Worm (Caenorhabditis elegans) whole organism, L2 larva: Measurements from ENCODE around the gene chil-17.
"Not testable (repeated sequence)": the region's sequence is repeated elsewhere in the genome, so short reads cannot be mapped to it uniquely, and the experiment has no call there.

ENCODE experiments used
- F13H6.1 ChIP-seq: sonication (generic microtip); optimal IDR thresholded peaks from 2 replicates; lab custom pipeline; 2016; ENCODE audit warnings: missing genetic modification characterization, missing compliant biosample characterization
- R02D3.7 ChIP-seq: fragments of 150-350 bp; optimal IDR thresholded peaks from 2 replicates; lab custom pipeline; 2014; ENCODE audit warnings: missing biosample characterization, missing genetic modification characterization
- Y55F3AM.14 ChIP-seq: fragments of 200-800 bp; sonication (Bioruptor generic); optimal IDR thresholded peaks from 2 replicates; lab custom pipeline; 2018; ENCODE audit warnings: mild to moderate bottlenecking, missing genetic modification characterization, missing compliant biosample characterization
- ZK546.5 ChIP-seq: sonication (generic microtip); optimal IDR thresholded peaks from 2 replicates; lab custom pipeline; 2017; ENCODE audit warnings: missing biosample characterization, missing genetic modification characterization
- alr-1 ChIP-seq: fragments of 150-350 bp; optimal IDR thresholded peaks from 2 replicates; lab custom pipeline; 2014; ENCODE audit warnings: missing biosample characterization, missing genetic modification characterization
- ama-1 ChIP-seq: fragments of 150-350 bp; optimal IDR thresholded peaks from 2 replicates; lab custom pipeline; 2018; ENCODE audit warnings: inconsistent platforms
- blmp-1 ChIP-seq: sonication (generic microtip); optimal IDR thresholded peaks from 2 replicates; lab custom pipeline; 2017; ENCODE audit warnings: missing genetic modification characterization, mild to moderate bottlenecking, missing compliant biosample characterization, antibody characterized with exemption, moderate library complexity; ENCODE audit not compliant: insufficient read depth
- ceh-82 ChIP-seq: fragments of 150-350 bp; optimal IDR thresholded peaks from 2 replicates; lab custom pipeline; 2014; ENCODE audit warnings: missing biosample characterization, missing genetic modification characterization
- crh-2 ChIP-seq: sonication (generic microtip); optimal IDR thresholded peaks from 2 replicates; lab custom pipeline; 2017; ENCODE audit warnings: missing biosample characterization, missing genetic modification characterization
- elt-1 ChIP-seq: fragments of 150-350 bp; optimal IDR thresholded peaks from 2 replicates; lab custom pipeline; 2014; ENCODE audit warnings: missing biosample characterization, missing genetic modification characterization
- elt-3 ChIP-seq: sonication (generic microtip); optimal IDR thresholded peaks from 2 replicates; lab custom pipeline; 2017; ENCODE audit warnings: missing biosample characterization, missing genetic modification characterization
- gmeb-1 ChIP-seq: fragments of 150-350 bp; optimal IDR thresholded peaks from 2 replicates; lab custom pipeline; 2014; ENCODE audit warnings: missing biosample characterization, missing genetic modification characterization
- lin-13 ChIP-seq: fragments of 150-350 bp; optimal IDR thresholded peaks from 2 replicates; lab custom pipeline; 2014; ENCODE audit warnings: missing biosample characterization, missing genetic modification reagents, missing genetic modification characterization
- lsy-2 ChIP-seq, 2 experiments: fragments of 150-350 bp in 1 of 2; sonication (generic microtip) in 1 of 2; optimal IDR thresholded peaks; 2 replicates each; lab custom pipeline; 2014 to 2017; ENCODE audit warnings: missing biosample characterization in 2 of 2, missing genetic modification characterization in 2 of 2
- nhr-10 ChIP-seq: sonication (generic microtip); optimal IDR thresholded peaks from 2 replicates; lab custom pipeline; 2017; ENCODE audit warnings: missing biosample characterization, missing genetic modification characterization
- nhr-11 ChIP-seq: fragments of 150-350 bp; optimal IDR thresholded peaks from 2 replicates; lab custom pipeline; 2014; ENCODE audit warnings: missing biosample characterization, missing genetic modification characterization
- nhr-12 ChIP-seq: fragments of 150-350 bp; optimal IDR thresholded peaks from 2 replicates; lab custom pipeline; 2014; ENCODE audit warnings: missing biosample characterization, missing genetic modification characterization
- nhr-129 ChIP-seq: fragments of 150-350 bp; optimal IDR thresholded peaks from 2 replicates; lab custom pipeline; 2014; ENCODE audit warnings: missing biosample characterization, missing genetic modification characterization
- nhr-21 ChIP-seq: fragments of 150-350 bp; optimal IDR thresholded peaks from 2 replicates; lab custom pipeline; 2014; ENCODE audit warnings: missing biosample characterization, missing genetic modification characterization
- nhr-23 ChIP-seq: fragments of 150-350 bp; optimal IDR thresholded peaks from 2 replicates; lab custom pipeline; 2014; ENCODE audit warnings: missing biosample characterization, missing genetic modification reagents, missing genetic modification characterization
- nhr-237 ChIP-seq: fragments of 150-350 bp; optimal IDR thresholded peaks from 2 replicates; lab custom pipeline; 2014; ENCODE audit warnings: missing biosample characterization, missing genetic modification characterization
- peb-1 ChIP-seq: fragments of 150-350 bp; optimal IDR thresholded peaks from 2 replicates; lab custom pipeline; 2014; ENCODE audit warnings: missing biosample characterization, missing genetic modification characterization
- sem-4 ChIP-seq: fragments of 150-350 bp; optimal IDR thresholded peaks from 2 replicates; lab custom pipeline; 2014; ENCODE audit warnings: missing biosample characterization, missing genetic modification reagents, missing genetic modification characterization
- sma-3 ChIP-seq: sonication (generic microtip); optimal IDR thresholded peaks from 2 replicates; lab custom pipeline; 2016; ENCODE audit warnings: missing genetic modification reagents, missing genetic modification characterization, missing compliant biosample characterization
- sma-9 ChIP-seq, 2 experiments: fragments of 150-350 bp in 1 of 2; sonication (generic microtip) in 1 of 2; optimal IDR thresholded peaks; 2 replicates each; lab custom pipeline; 2014 to 2016; ENCODE audit warnings: missing genetic modification characterization in 2 of 2, mild to moderate bottlenecking in 1 of 2, missing biosample characterization in 1 of 2, missing compliant biosample characterization in 1 of 2, missing genetic modification reagents in 1 of 2, moderate library complexity in 1 of 2
- snpc-4 ChIP-seq: fragments of 150-350 bp; optimal IDR thresholded peaks from 2 replicates; lab custom pipeline; 2014; ENCODE audit warnings: missing biosample characterization, missing genetic modification characterization
- unc-39 ChIP-seq: fragments of 150-350 bp; optimal IDR thresholded peaks from 2 replicates; lab custom pipeline; 2014; ENCODE audit warnings: missing biosample characterization, missing genetic modification characterization
- unc-55 ChIP-seq: fragments of 150-350 bp; sonication (generic microtip); optimal IDR thresholded peaks from 3 replicates; lab custom pipeline; 2014; ENCODE audit warnings: missing biosample characterization, missing genetic modification reagents, missing genetic modification characterization
- zag-1 ChIP-seq: fragments of 150-350 bp; optimal IDR thresholded peaks from 2 replicates; lab custom pipeline; 2014; ENCODE audit warnings: missing biosample characterization, missing genetic modification characterization
- ztf-1 ChIP-seq: fragments of 200-800 bp; sonication (Bioruptor generic); conservative IDR thresholded peaks from 2 replicates; pipeline ENCODE4 v1.3.6; 2022; ENCODE audit warnings: missing genetic modification characterization, missing compliant biosample characterization
- ztf-11 ChIP-seq: sonication (generic microtip); optimal IDR thresholded peaks from 2 replicates; lab custom pipeline; 2017; ENCODE audit warnings: missing biosample characterization, missing genetic modification characterization

chil-17 gene

DNA sequence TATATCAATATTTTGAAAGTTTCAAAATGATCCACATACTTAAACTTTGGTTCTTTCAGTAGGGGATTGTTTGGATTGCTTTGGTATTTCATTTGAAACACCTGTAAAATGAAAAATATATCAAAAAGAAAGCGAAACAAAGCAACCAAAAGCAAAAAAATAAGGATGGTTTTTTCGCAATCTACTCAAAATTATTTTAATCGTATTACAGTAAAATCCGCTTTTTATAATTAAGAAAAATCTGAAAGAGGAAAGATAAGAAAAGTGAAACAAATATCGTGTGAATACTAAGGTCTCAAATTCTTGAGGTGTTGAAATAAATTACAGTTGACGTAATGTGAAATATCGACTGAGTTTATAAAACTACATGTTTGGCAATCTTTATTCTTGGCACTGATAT is 26.1 kb upstream of the chil-17 start, which contains the start of gene chil-22:
Gene chil-22, minus strand, starts transcription at position 101 of the 400 bp plus-strand sequence.
- TF ChIP-seq crh-2 (tag; lab: Kevin White, UChicago) (no peak), snpc-4 (no peak), sma-3 (GFP tag; lab: Kevin White, UChicago) (no peak), alr-1 (tag; lab: Kevin White, UChicago) (no peak), nhr-237 (no peak)

DNA sequence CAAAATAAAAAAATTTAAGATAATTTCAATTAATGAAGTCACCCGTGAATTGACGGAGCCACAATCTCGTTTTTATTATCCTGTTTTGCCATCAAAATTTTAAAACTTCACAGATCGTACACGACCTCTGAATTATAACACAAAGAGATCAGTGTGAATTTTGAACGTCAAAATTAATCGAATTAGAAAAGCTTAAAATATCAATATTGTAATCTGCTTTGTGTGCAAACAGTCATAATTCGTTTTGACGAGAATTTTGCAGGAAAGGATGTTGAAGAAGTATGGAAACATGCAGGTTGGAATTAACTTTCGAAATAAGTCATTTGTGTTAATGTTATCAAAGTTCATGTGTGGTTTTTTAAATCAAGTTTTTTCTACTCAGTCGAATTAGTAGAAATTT is 21.9 kb upstream of the chil-17 start, which contains the start of gene chil-21:
Gene chil-21, minus strand, starts transcription at position 101 of the 400 bp plus-strand sequence.
- TF ChIP-seq ztf-11 (tag; lab: Kevin White, UChicago); peb-1; sma-3 (GFP tag; lab: Kevin White, UChicago): not testable (repeated sequence)

DNA sequence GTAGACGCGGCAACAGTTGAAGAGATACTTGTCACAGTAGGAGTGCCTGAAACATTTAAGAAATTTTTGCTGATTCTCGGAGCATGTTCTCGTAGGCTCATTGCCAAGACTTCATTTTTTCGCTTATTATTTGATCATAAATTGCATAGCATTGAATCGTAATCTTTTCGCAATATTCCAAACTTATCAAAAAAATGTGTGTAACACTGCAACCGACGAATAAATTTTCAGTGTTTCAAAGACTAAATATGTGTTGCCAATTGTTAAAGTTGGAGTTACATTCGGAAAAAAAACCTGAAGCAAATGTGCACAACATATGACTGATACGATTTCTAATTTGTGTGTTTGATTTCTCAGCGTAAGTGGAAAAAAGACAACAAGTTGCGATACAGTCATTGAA is 19.5 kb upstream of the chil-17 start, which contains the start of gene R09D1.14:
Gene R09D1.14, minus strand, starts transcription at position 101 of the 400 bp plus-strand sequence.
- not testable (repeated sequence) for TF ChIP-seq snpc-4; unc-39 (tag; lab: Kevin White, UChicago); ZK546.5 (tag; lab: Kevin White, UChicago)

DNA sequence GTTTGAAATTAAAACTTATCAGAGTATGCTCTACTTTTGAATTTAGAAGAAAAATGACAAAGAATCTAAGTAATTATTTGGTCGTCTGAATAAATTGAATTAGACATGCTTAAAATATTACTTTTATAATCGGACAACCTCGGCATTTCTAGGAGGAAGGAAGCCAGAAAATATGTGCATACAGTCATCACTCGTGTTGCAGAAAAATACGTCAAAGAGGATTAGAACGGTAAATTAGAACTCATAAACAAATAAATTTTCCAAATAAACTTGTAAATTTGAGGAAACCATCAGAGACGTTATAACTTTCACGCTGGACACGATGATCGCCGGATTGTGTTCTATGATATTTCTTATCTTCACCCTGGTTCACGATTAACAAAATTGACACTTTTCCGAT is 14.3 kb upstream of the chil-17 start, which contains the start of gene chil-19:
Gene chil-19, minus strand, starts transcription at position 101 of the 400 bp plus-strand sequence.
- TF ChIP-seq gmeb-1 (tag; lab: Kevin White, UChicago) (no peak), lsy-2 (tag; optimal IDR thresholded peaks at IDR 0.05; lab: Kevin White, UChicago) (no peak), elt-3 (tag; lab: Kevin White, UChicago) (no peak)
- TF ChIP-seq, all 48 proteins: peak for 0

DNA sequence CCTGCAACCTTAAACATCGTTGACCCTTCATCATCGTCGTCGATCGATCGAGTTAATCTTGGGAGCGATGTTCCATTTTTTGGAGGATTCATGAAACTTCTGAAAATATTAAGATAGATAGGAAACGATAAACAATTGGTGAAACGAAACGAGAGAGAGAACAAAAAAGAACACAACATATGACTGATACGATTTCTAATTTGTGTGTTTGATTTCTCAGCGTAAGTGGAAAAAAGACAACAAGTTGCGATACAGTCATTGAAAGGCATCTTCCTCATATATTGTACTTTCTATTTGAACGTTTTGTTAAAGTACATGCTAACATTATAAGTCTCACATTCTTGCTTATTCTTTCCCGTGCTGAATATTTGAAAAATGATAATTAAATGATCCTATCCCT is 12.2 kb upstream of the chil-17 start, which contains the start of gene R09D1.12:
Gene R09D1.12, minus strand, starts transcription at position 101 of the 400 bp plus-strand sequence.
- not testable (repeated sequence) for TF ChIP-seq unc-55 (GFP tag; lab: Kevin White, UChicago); peb-1; sma-3 (GFP tag; lab: Kevin White, UChicago)

DNA sequence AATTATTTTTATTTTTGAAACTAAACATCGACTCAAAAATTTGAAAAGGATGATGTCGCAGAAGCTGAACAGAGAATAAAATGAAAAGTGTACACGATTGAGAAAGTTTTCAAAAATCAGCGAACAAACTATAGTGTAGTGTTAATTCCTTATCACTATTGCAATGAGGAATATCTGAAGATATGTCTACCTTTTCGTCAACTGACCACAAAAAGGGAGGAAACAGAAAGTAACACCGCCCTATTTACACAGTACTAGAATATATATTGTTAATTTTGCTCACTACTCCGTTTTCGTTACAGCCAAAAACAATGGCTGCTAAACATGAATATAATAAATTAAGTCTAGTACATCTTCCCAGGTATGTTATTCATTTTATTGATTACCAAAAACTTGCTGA is 8.0 kb upstream of the chil-17 start, which contains the start of gene chil-18:
Gene chil-18, plus strand, starts transcription at position 301 of the 400 bp plus-strand sequence.
- no peak for TF ChIP-seq lsy-2 (tag; optimal IDR thresholded peaks at IDR 0.05; lab: Kevin White, UChicago)
- no peak for TF ChIP-seq peb-1

DNA sequence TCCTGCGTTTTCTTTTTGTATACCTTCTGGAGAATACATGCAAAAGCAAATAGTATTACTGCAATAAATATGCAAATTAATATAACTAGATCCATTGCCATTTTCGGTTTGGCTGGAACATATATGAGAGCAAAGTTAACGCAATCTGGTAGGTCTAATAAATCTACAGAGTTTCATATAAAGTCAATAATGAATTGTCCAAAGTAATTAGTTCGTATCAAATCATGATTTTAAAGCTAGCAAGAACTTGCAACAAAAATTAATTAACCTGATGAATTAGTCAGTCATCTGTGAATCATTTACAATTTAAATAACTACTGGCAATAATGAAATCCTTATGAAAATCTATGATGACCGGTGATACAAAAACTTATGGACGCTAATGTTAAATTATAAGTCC is 5.4 kb upstream of the chil-17 start, which contains the start of gene R09D1.13:
Gene R09D1.13, minus strand, starts transcription at position 101 of the 400 bp plus-strand sequence.
- TF ChIP-seq ama-1 (lab: Kevin White, UChicago) = no peak
- TF ChIP-seq nhr-12 = no peak
- TF ChIP-seq sma-9 (GFP tag; optimal IDR thresholded peaks at IDR 0.05; lab: Kevin White, UChicago) = no peak
- no peak for TF ChIP-seq sma-9 (tag; optimal IDR thresholded peaks at IDR 0.05; lab: Kevin White, UChicago)
- no peak for TF ChIP-seq nhr-11 (tag; lab: Kevin White, UChicago)
- TF ChIP-seq gmeb-1 (tag; lab: Kevin White, UChicago) = no peak
- TF ChIP-seq R02D3.7 (tag; lab: Kevin White, UChicago) = no peak
- TF ChIP-seq sem-4 (tag; lab: Kevin White, UChicago) = no peak
- TF ChIP-seq nhr-237 = no peak
- no peak for TF ChIP-seq zag-1 (tag; lab: Kevin White, UChicago)
- TF ChIP-seq nhr-10 = no peak
- TF ChIP-seq nhr-23 (tag; lab: Kevin White, UChicago) = no peak
- no peak for TF ChIP-seq snpc-4
- TF ChIP-seq ztf-1 (GFP tag; lab: Robert Waterston, UW) = no peak

DNA sequence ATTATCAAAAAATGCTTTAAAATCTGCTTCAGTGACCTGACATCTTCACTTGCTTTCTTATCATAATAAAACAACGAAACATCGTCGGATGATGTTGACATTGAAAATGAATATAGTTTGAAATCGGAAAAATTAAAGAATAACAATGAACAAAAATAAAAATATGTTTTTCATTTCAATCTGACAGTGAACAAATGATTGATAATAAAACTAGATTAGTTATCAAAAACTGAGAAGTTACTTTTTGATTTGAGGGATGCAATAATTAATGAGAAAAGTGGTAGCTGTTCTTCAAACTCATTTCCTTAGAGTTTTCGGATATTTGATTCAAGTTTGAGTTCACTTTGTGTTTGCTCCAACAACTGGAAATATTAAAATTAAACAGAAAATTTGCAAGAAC is 3.6 kb upstream of the chil-17 start, which contains the start of gene chil-15:
Gene chil-15, minus strand, starts transcription at position 101 of the 400 bp plus-strand sequence.
- TF ChIP-seq crh-2 (tag; lab: Kevin White, UChicago) (no peak), nhr-11 (tag; lab: Kevin White, UChicago) (no peak), nhr-12 (no peak), unc-55 (GFP tag; lab: Kevin White, UChicago) (no peak), F13H6.1 (tag; lab: Kevin White, UChicago) (no peak), lsy-2 (tag; optimal IDR thresholded peaks at IDR 0.05; lab: Kevin White, UChicago) (no peak), blmp-1 (tag; lab: Kevin White, UChicago) (no peak), ZK546.5 (tag; lab: Kevin White, UChicago) (no peak), nhr-237 (no peak), ceh-82 (no peak), zag-1 (tag; lab: Kevin White, UChicago) (no peak), sem-4 (tag; lab: Kevin White, UChicago) (no peak), Y55F3AM.14 (GFP tag; lab: Kevin White, UChicago) (no peak), elt-1 (tag; lab: Kevin White, UChicago) (no peak), gmeb-1 (tag; lab: Kevin White, UChicago) (no peak), nhr-21 (tag; lab: Kevin White, UChicago) (no peak), lin-13 (GFP tag; lab: Kevin White, UChicago) (no peak), nhr-129 (tag; lab: Kevin White, UChicago) (no peak), ztf-1 (GFP tag; lab: Robert Waterston, UW) (no peak)
